Worm (Caenorhabditis elegans) whole organism, L2 larva: ENCODE measurements around the gene pqn-71.

Experiments used
- C34F6.9 ChIP-seq: fragments of 150-350 bp; optimal IDR thresholded peaks from 2 replicates; lab custom pipeline; 2014; ENCODE audit warnings: missing biosample characterization, missing genetic modification characterization
- F13H6.1 ChIP-seq: sonication (generic microtip); optimal IDR thresholded peaks from 2 replicates; lab custom pipeline; 2016; ENCODE audit warnings: missing genetic modification characterization, missing compliant biosample characterization
- R02D3.7 ChIP-seq: fragments of 150-350 bp; optimal IDR thresholded peaks from 2 replicates; lab custom pipeline; 2014; ENCODE audit warnings: missing biosample characterization, missing genetic modification characterization
- ZK546.5 ChIP-seq: sonication (generic microtip); optimal IDR thresholded peaks from 2 replicates; lab custom pipeline; 2017; ENCODE audit warnings: missing biosample characterization, missing genetic modification characterization
- alr-1 ChIP-seq: fragments of 150-350 bp; optimal IDR thresholded peaks from 2 replicates; lab custom pipeline; 2014; ENCODE audit warnings: missing biosample characterization, missing genetic modification characterization
- ama-1 ChIP-seq: fragments of 150-350 bp; optimal IDR thresholded peaks from 2 replicates; lab custom pipeline; 2018; ENCODE audit warnings: inconsistent platforms
- blmp-1 ChIP-seq: sonication (generic microtip); optimal IDR thresholded peaks from 2 replicates; lab custom pipeline; 2017; ENCODE audit warnings: missing genetic modification characterization, mild to moderate bottlenecking, missing compliant biosample characterization, antibody characterized with exemption, moderate library complexity; ENCODE audit not compliant: insufficient read depth
- ceh-16 ChIP-seq: fragments of 150-350 bp; optimal IDR thresholded peaks from 2 replicates; lab custom pipeline; 2014; ENCODE audit warnings: missing biosample characterization, missing genetic modification characterization
- ceh-82 ChIP-seq: fragments of 150-350 bp; optimal IDR thresholded peaks from 2 replicates; lab custom pipeline; 2014; ENCODE audit warnings: missing biosample characterization, missing genetic modification characterization
- crh-2 ChIP-seq: sonication (generic microtip); optimal IDR thresholded peaks from 2 replicates; lab custom pipeline; 2017; ENCODE audit warnings: missing biosample characterization, missing genetic modification characterization
- dmd-4 ChIP-seq: sonication (generic microtip); optimal IDR thresholded peaks from 2 replicates; lab custom pipeline; 2017; ENCODE audit warnings: missing biosample characterization, missing genetic modification characterization
- egl-27 ChIP-seq: sonication (generic microtip); optimal IDR thresholded peaks from 3 replicates; lab custom pipeline; 2017; ENCODE audit warnings: missing biosample characterization, missing genetic modification reagents, missing genetic modification characterization
- elt-3 ChIP-seq: sonication (generic microtip); optimal IDR thresholded peaks from 2 replicates; lab custom pipeline; 2017; ENCODE audit warnings: missing biosample characterization, missing genetic modification characterization
- fos-1 ChIP-seq: fragments of 150-350 bp; optimal IDR thresholded peaks from 2 replicates; lab custom pipeline; 2014; ENCODE audit warnings: missing biosample characterization, missing genetic modification characterization
- lin-11 ChIP-seq: fragments of 150-350 bp; sonication (generic microtip); optimal IDR thresholded peaks from 2 replicates; lab custom pipeline; 2014; ENCODE audit warnings: missing biosample characterization, missing genetic modification characterization, inconsistent platforms, mixed read lengths
- lin-13 ChIP-seq: fragments of 150-350 bp; optimal IDR thresholded peaks from 2 replicates; lab custom pipeline; 2014; ENCODE audit warnings: missing biosample characterization, missing genetic modification reagents, missing genetic modification characterization
- lin-39 ChIP-seq: fragments of 150-350 bp; optimal IDR thresholded peaks from 2 replicates; lab custom pipeline; 2014; ENCODE audit warnings: missing biosample characterization, missing genetic modification reagents, missing genetic modification characterization
- lsy-2 ChIP-seq, 2 experiments: fragments of 150-350 bp in 1 of 2; sonication (generic microtip) in 1 of 2; optimal IDR thresholded peaks; 2 replicates each; lab custom pipeline; 2014 to 2017; ENCODE audit warnings: missing biosample characterization in 2 of 2, missing genetic modification characterization in 2 of 2
- mbf-1 ChIP-seq: sonication (generic microtip); optimal IDR thresholded peaks from 2 replicates; lab custom pipeline; 2017; ENCODE audit warnings: missing biosample characterization, missing genetic modification characterization
- nhr-10 ChIP-seq: sonication (generic microtip); optimal IDR thresholded peaks from 2 replicates; lab custom pipeline; 2017; ENCODE audit warnings: missing biosample characterization, missing genetic modification characterization
- nhr-11 ChIP-seq: fragments of 150-350 bp; optimal IDR thresholded peaks from 2 replicates; lab custom pipeline; 2014; ENCODE audit warnings: missing biosample characterization, missing genetic modification characterization
- nhr-12 ChIP-seq: fragments of 150-350 bp; optimal IDR thresholded peaks from 2 replicates; lab custom pipeline; 2014; ENCODE audit warnings: missing biosample characterization, missing genetic modification characterization
- nhr-21 ChIP-seq: fragments of 150-350 bp; optimal IDR thresholded peaks from 2 replicates; lab custom pipeline; 2014; ENCODE audit warnings: missing biosample characterization, missing genetic modification characterization
- nhr-23 ChIP-seq: fragments of 150-350 bp; optimal IDR thresholded peaks from 2 replicates; lab custom pipeline; 2014; ENCODE audit warnings: missing biosample characterization, missing genetic modification reagents, missing genetic modification characterization
- nhr-237 ChIP-seq: fragments of 150-350 bp; optimal IDR thresholded peaks from 2 replicates; lab custom pipeline; 2014; ENCODE audit warnings: missing biosample characterization, missing genetic modification characterization
- nhr-25 ChIP-seq: fragments of 150-350 bp; sonication (generic microtip); optimal IDR thresholded peaks from 3 replicates; lab custom pipeline; 2014; ENCODE audit warnings: missing biosample characterization, missing genetic modification characterization
- peb-1 ChIP-seq: fragments of 150-350 bp; optimal IDR thresholded peaks from 2 replicates; lab custom pipeline; 2014; ENCODE audit warnings: missing biosample characterization, missing genetic modification characterization
- skn-1 ChIP-seq: sonication (generic microtip); optimal IDR thresholded peaks from 2 replicates; lab custom pipeline; 2017; ENCODE audit warnings: missing biosample characterization, missing genetic modification characterization
- sma-3 ChIP-seq: sonication (generic microtip); optimal IDR thresholded peaks from 2 replicates; lab custom pipeline; 2016; ENCODE audit warnings: missing genetic modification reagents, missing genetic modification characterization, missing compliant biosample characterization
- snpc-4 ChIP-seq: fragments of 150-350 bp; optimal IDR thresholded peaks from 2 replicates; lab custom pipeline; 2014; ENCODE audit warnings: missing biosample characterization, missing genetic modification characterization
- unc-39 ChIP-seq: fragments of 150-350 bp; optimal IDR thresholded peaks from 2 replicates; lab custom pipeline; 2014; ENCODE audit warnings: missing biosample characterization, missing genetic modification characterization
- unc-55 ChIP-seq: fragments of 150-350 bp; sonication (generic microtip); optimal IDR thresholded peaks from 3 replicates; lab custom pipeline; 2014; ENCODE audit warnings: missing biosample characterization, missing genetic modification reagents, missing genetic modification characterization
- zag-1 ChIP-seq: fragments of 150-350 bp; optimal IDR thresholded peaks from 2 replicates; lab custom pipeline; 2014; ENCODE audit warnings: missing biosample characterization, missing genetic modification characterization
- ztf-1 ChIP-seq: fragments of 200-800 bp; sonication (Bioruptor generic); conservative IDR thresholded peaks from 2 replicates; pipeline ENCODE4 v1.3.6; 2022; ENCODE audit warnings: missing genetic modification characterization, missing compliant biosample characterization
- ztf-11 ChIP-seq: sonication (generic microtip); optimal IDR thresholded peaks from 2 replicates; lab custom pipeline; 2017; ENCODE audit warnings: missing biosample characterization, missing genetic modification characterization
- ztf-4 ChIP-seq: fragments of 150-350 bp; optimal IDR thresholded peaks from 2 replicates; lab custom pipeline; 2014; ENCODE audit warnings: missing biosample characterization, missing genetic modification characterization

Gene pqn-71

DNA sequence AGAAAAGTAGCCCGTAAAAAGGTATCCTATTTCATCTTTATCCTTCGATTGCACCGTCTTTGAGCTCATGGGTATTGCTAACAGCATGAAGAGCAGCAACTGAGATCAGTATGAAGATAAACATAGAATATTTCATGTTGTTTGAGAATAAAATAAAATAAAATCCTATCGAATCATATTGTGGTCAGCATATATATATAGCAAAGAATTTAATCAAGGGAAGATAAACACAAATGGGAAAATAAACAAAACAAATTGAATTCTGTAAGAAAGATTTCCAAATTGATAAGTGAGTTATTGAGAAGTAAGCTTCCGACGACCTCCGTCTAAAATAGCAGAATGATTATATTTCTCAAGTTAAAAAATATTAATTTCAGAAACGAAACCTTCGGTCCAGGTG is 21.8 kb upstream of the pqn-71 start, which contains the start of gene T26H5.10:
Gene T26H5.10 (minus strand): TSS at position 101 of the 400 bp plus-strand sequence.
- TF ChIP-seq zag-1 (tag; lab: Kevin White, UChicago) (no peak), crh-2 (no peak), alr-1 (no peak), unc-55 (GFP tag; lab: Kevin White, UChicago) (no peak), lin-11 (no peak), nhr-237 (no peak), nhr-21 (no peak), nhr-12 (tag; lab: Kevin White, UChicago) (no peak), sma-3 (GFP tag; lab: Kevin White, UChicago) (no peak), elt-3 (tag; lab: Kevin White, UChicago) (no peak), ama-1 (lab: Kevin White, UChicago) (no peak), nhr-11 (tag; lab: Kevin White, UChicago) (no peak), ztf-1 (GFP tag; lab: Robert Waterston, UW) (no peak), dmd-4 (tag; lab: Kevin White, UChicago) (no peak), blmp-1 (tag; lab: Kevin White, UChicago) (no peak), ztf-11 (tag; lab: Kevin White, UChicago) (no peak), ceh-16 (tag; lab: Kevin White, UChicago) (no peak), mbf-1 (tag; lab: Kevin White, UChicago) (no peak), unc-39 (tag; lab: Kevin White, UChicago) (no peak)

DNA sequence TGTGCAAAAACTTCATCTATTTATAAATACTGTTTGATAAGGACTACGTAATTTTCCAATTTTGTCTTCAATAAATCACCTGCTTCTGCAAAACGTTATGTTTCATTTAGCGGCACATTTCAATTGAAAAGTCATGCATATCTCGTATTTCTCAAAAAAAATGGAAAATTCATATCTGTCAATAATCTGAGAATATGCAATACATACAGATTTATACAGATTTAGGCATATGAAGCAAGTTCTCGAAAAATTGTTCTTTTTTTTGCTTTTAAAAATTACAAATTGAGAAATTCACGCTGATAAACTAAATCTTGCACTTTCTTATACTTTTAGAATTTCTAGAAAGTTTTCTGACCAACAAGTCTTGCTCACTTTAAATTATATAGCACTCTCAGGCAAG is 21.3 kb upstream of the pqn-71 start, which contains the start of gene T26H5.11:
Gene T26H5.11 (minus strand): TSS at position 101 of the 400 bp plus-strand sequence.
- TF ChIP-seq ztf-11 (tag; lab: Kevin White, UChicago), result no peak
- no peak for TF ChIP-seq C34F6.9 (tag; lab: Kevin White, UChicago)
- no peak for TF ChIP-seq skn-1
- TF ChIP-seq egl-27 (tag; lab: Kevin White, UChicago), result no peak
- TF ChIP-seq unc-55 (GFP tag; lab: Kevin White, UChicago), result no peak
- TF ChIP-seq snpc-4 (tag; lab: Kevin White, UChicago), result no peak
- no peak for TF ChIP-seq peb-1 (tag; lab: Kevin White, UChicago)
- no peak for TF ChIP-seq lin-39 (tag; lab: Kevin White, UChicago)
- no peak for TF ChIP-seq ceh-82 (tag; lab: Kevin White, UChicago)
- TF ChIP-seq R02D3.7 (tag; lab: Kevin White, UChicago), result no peak
- no peak for TF ChIP-seq fos-1 (tag; lab: Kevin White, UChicago)
- no peak for TF ChIP-seq nhr-23
- no peak for TF ChIP-seq ZK546.5 (tag; lab: Kevin White, UChicago)
- TF ChIP-seq F13H6.1 (tag; lab: Kevin White, UChicago), result no peak
- TF ChIP-seq ceh-16 (tag; lab: Kevin White, UChicago), result no peak
- TF ChIP-seq lin-13, result no peak
- no peak for TF ChIP-seq blmp-1 (tag; lab: Kevin White, UChicago)

ce11 chrV:15444615-15445014 is 20.9 kb upstream of the pqn-71 start, which contains the start of gene T26H5.9:
Gene T26H5.9, plus strand, starts transcription at chrV:15444916.
- TF ChIP-seq fos-1 (tag; lab: Kevin White, UChicago) (peak; percentile 29), zag-1 (tag; lab: Kevin White, UChicago) (no peak)

ce11 chrV:15445437-15445836 is 20.0 kb upstream of the pqn-71 start, which contains the start of gene srh-239:
Gene srh-239, plus strand, starts transcription at chrV:15445737.
- TF ChIP-seq R02D3.7 (tag; lab: Kevin White, UChicago) (no peak), lin-13 (no peak), nhr-10 (tag; lab: Kevin White, UChicago) (no peak), alr-1 (no peak), lsy-2 (tag; optimal IDR thresholded peaks at IDR 0.05; lab: Kevin White, UChicago) (no peak), nhr-12 (tag; lab: Kevin White, UChicago) (no peak), nhr-25 (no peak), ztf-4 (tag; lab: Kevin White, UChicago) (no peak)

- peak; percentile 39 for TF ChIP-seq fos-1 (tag; lab: Kevin White, UChicago)
- no peak for TF ChIP-seq sma-3 (GFP tag; lab: Kevin White, UChicago)
- no peak for TF ChIP-seq nhr-21
- TF ChIP-seq F13H6.1 (tag; lab: Kevin White, UChicago), result no peak
- TF ChIP-seq, all 48 proteins: peak for 1
Measured at ce11 chrV:15448408-15448807, 17.1 kb upstream of the pqn-71 start, which contains the start of gene T26H5.4. Gene T26H5.4, minus strand, starts transcription at chrV:15448701.
